Fruit fly (Drosophila melanogaster) whole organism, embryonic: ENCODE results near the gene Gr98c.
A peak's percentile ranks its signal among the peaks of the same experiment; 100 is the strongest.

Experiments
- ATbp ChIP-seq: fragments of 200-800 bp; sonication (Bioruptor generic); optimal IDR thresholded peaks from 2 replicates; lab custom pipeline; 2017; ENCODE audit warnings: missing biosample characterization, mild to moderate bottlenecking, missing genetic modification characterization, missing genetic modification reagents
- Antp ChIP-seq: fragments of 200-800 bp; sonication (Bioruptor generic); optimal IDR thresholded peaks from 3 replicates; lab custom pipeline; 2016; ENCODE audit warnings: missing biosample characterization, missing genetic modification characterization
- Atf-2 ChIP-seq: fragments of 200-800 bp; sonication (Bioruptor generic); optimal IDR thresholded peaks from 2 replicates; lab custom pipeline; 2016; ENCODE audit warnings: missing biosample characterization, missing genetic modification characterization
- Atf3 ChIP-seq: fragments of 200-800 bp; sonication (Bioruptor generic); optimal IDR thresholded peaks from 3 replicates; lab custom pipeline; 2016; ENCODE audit warnings: missing biosample characterization, missing genetic modification characterization
- CG14441 ChIP-seq: fragments of 200-800 bp; sonication (Bioruptor generic); IDR thresholded peaks from 2 replicates; pipeline ENCODE4 v1.3.6; 2022; ENCODE audit warnings: missing biosample characterization, missing genetic modification characterization
- CG14667 ChIP-seq: fragments of 200-800 bp; sonication (Bioruptor generic); IDR thresholded peaks from 2 replicates; pipeline ENCODE4 v1.3.6; 2022; ENCODE audit warnings: missing biosample characterization, missing genetic modification characterization
- CG14710 ChIP-seq: fragments of 200-800 bp; sonication (Bioruptor generic); optimal IDR thresholded peaks from 3 replicates; lab custom pipeline; 2019; ENCODE audit warnings: missing biosample characterization, mild to moderate bottlenecking, missing genetic modification characterization, moderate library complexity
- CG16815 ChIP-seq: fragments of 200-800 bp; sonication (Bioruptor generic); optimal IDR thresholded peaks from 3 replicates; lab custom pipeline; 2017; ENCODE audit warnings: missing biosample characterization, mild to moderate bottlenecking, missing genetic modification characterization
- CG17612 ChIP-seq: fragments of 200-800 bp; sonication (Bioruptor generic); IDR thresholded peaks from 2 replicates; pipeline ENCODE4 v1.3.6; 2022; ENCODE audit warnings: missing biosample characterization, missing genetic modification characterization
- CG2116 ChIP-seq: fragments of 200-800 bp; sonication (Bioruptor generic); optimal IDR thresholded peaks from 3 replicates; lab custom pipeline; 2018; ENCODE audit warnings: missing biosample characterization, mild to moderate bottlenecking, missing genetic modification characterization
- CG2129 ChIP-seq: fragments of 200-800 bp; sonication (Bioruptor generic); IDR thresholded peaks from 2 replicates; pipeline ENCODE4 v1.3.6; 2022; ENCODE audit warnings: missing biosample characterization, missing genetic modification characterization; ENCODE audit not compliant: partially characterized antibody
- CG31224 ChIP-seq: fragments of 200-800 bp; sonication (Bioruptor generic); IDR thresholded peaks from 2 replicates; pipeline ENCODE4 v1.3.6; 2022; ENCODE audit warnings: missing biosample characterization, missing genetic modification characterization
- CG33213 ChIP-seq: fragments of 200-800 bp; sonication (Bioruptor generic); optimal IDR thresholded peaks from 3 replicates; lab custom pipeline; 2016; ENCODE audit warnings: missing biosample characterization, missing genetic modification characterization
- CG34422 ChIP-seq: fragments of 200-800 bp; sonication (Bioruptor generic); IDR thresholded peaks from 3 replicates; pipeline ENCODE4 v1.3.6; 2022; ENCODE audit warnings: missing biosample characterization, missing genetic modification characterization
- CG3726 ChIP-seq: fragments of 200-800 bp; sonication (Bioruptor generic); IDR thresholded peaks from 3 replicates; pipeline ENCODE4, ENCODE4 v1.3.6; 2022; ENCODE audit warnings: missing biosample characterization, missing genetic modification characterization
- CG42726 ChIP-seq: fragments of 200-800 bp; sonication (Bioruptor generic); IDR thresholded peaks from 2 replicates; pipeline ENCODE4 v1.3.6; 2022; ENCODE audit warnings: missing biosample characterization, missing genetic modification characterization; ENCODE audit not compliant: partially characterized antibody
- CG4328 ChIP-seq: fragments of 200-800 bp; sonication (Bioruptor generic); optimal IDR thresholded peaks from 3 replicates; lab custom pipeline; 2017; ENCODE audit warnings: missing biosample characterization, missing genetic modification reagents, missing genetic modification characterization
- CG4360 ChIP-seq: fragments of 200-800 bp; sonication (Bioruptor generic); IDR thresholded peaks from 2 replicates; pipeline ENCODE4 v1.3.6; 2022; ENCODE audit warnings: missing biosample characterization, missing genetic modification characterization
- CG43689 ChIP-seq: fragments of 200-800 bp; sonication (Bioruptor generic); IDR thresholded peaks from 2 replicates; pipeline ENCODE4 v1.3.6; 2022; ENCODE audit warnings: missing biosample characterization, missing genetic modification characterization
- CG4730 ChIP-seq: fragments of 200-800 bp; sonication (Bioruptor generic); IDR thresholded peaks from 2 replicates; pipeline ENCODE4 v1.3.6; 2022; ENCODE audit warnings: missing biosample characterization, missing genetic modification characterization
- CG6654 ChIP-seq: fragments of 200-800 bp; sonication (Bioruptor generic); optimal IDR thresholded peaks from 2 replicates; lab custom pipeline; 2017; ENCODE audit warnings: missing biosample characterization, mild to moderate bottlenecking, missing genetic modification characterization
- CG7987 ChIP-seq: fragments of 200-800 bp; sonication (Bioruptor generic); optimal IDR thresholded peaks from 2 replicates; lab custom pipeline; 2018; ENCODE audit warnings: missing biosample characterization, mild to moderate bottlenecking, missing genetic modification characterization, moderate library complexity
- Camta ChIP-seq: fragments of 200-800 bp; sonication (Bioruptor generic); optimal IDR thresholded peaks from 2 replicates; lab custom pipeline; 2016; ENCODE audit warnings: missing biosample characterization, missing genetic modification characterization
- Dbx ChIP-seq: fragments of 200-800 bp; sonication (Bioruptor generic); IDR thresholded peaks from 3 replicates; pipeline ENCODE4 v1.3.6; 2022; ENCODE audit warnings: missing biosample characterization, missing genetic modification characterization
- Nf-YC ChIP-seq: fragments of 200-800 bp; optimal IDR thresholded peaks from 3 replicates; lab custom pipeline; 2019; ENCODE audit warnings: missing biosample characterization, mild to moderate bottlenecking, missing genetic modification characterization, moderate library complexity
- Side ChIP-seq: fragments of 200-800 bp; sonication (Bioruptor generic); optimal IDR thresholded peaks from 2 replicates; lab custom pipeline; 2016; ENCODE audit warnings: missing biosample characterization, missing genetic modification characterization
- abd-A ChIP-seq: fragments of 200-800 bp; sonication (Bioruptor generic); optimal IDR thresholded peaks from 3 replicates; lab custom pipeline; 2019; ENCODE audit warnings: missing biosample characterization, mild to moderate bottlenecking, missing genetic modification characterization, moderate library complexity
- ac ChIP-seq: fragments of 200-800 bp; sonication (Bioruptor generic); optimal IDR thresholded peaks from 3 replicates; lab custom pipeline; 2017; ENCODE audit warnings: missing biosample characterization, mild to moderate bottlenecking, missing genetic modification characterization
- ap ChIP-seq: fragments of 200-800 bp; sonication (Bioruptor generic); IDR thresholded peaks from 2 replicates; pipeline ENCODE4 v1.3.6; 2022; ENCODE audit warnings: missing biosample characterization, missing genetic modification characterization
- ash1 ChIP-seq: fragments of 200-800 bp; sonication (Bioruptor generic); optimal IDR thresholded peaks from 2 replicates; lab custom pipeline; 2018; ENCODE audit warnings: missing biosample characterization, mild to moderate bottlenecking, missing genetic modification characterization
- cato ChIP-seq: fragments of 200-800 bp; sonication (Bioruptor generic); optimal IDR thresholded peaks from 2 replicates; lab custom pipeline; 2016; ENCODE audit warnings: missing biosample characterization, missing genetic modification characterization, borderline replicate concordance
- chinmo ChIP-seq: fragments of 200-800 bp; sonication (Bioruptor generic); IDR thresholded peaks from 4 replicates; pipeline ENCODE4 v1.3.6; 2022; ENCODE audit warnings: missing biosample characterization, missing genetic modification characterization; ENCODE audit not compliant: partially characterized antibody
- dati ChIP-seq: fragments of 200-800 bp; sonication (Bioruptor generic); IDR thresholded peaks from 2 replicates; pipeline ENCODE4 v1.3.6; 2022; ENCODE audit warnings: missing biosample characterization, missing genetic modification characterization
- ems ChIP-seq: fragments of 200-800 bp; sonication (Bioruptor generic); optimal IDR thresholded peaks from 3 replicates; lab custom pipeline; 2016; ENCODE audit warnings: missing biosample characterization, missing genetic modification characterization
- esg ChIP-seq: fragments of 200-800 bp; sonication (Bioruptor generic); conservative IDR thresholded peaks from 2 replicates; pipeline ENCODE4 v1.3.6; 2022; ENCODE audit warnings: missing biosample characterization, missing genetic modification characterization
- gsb ChIP-seq: fragments of 200-800 bp; sonication (Bioruptor generic); IDR thresholded peaks from 2 replicates; pipeline ENCODE4 v1.3.6; 2022; ENCODE audit warnings: missing biosample characterization, missing genetic modification characterization
- gt ChIP-seq: fragments of 200-800 bp; sonication (Bioruptor generic); IDR thresholded peaks from 2 replicates; pipeline ENCODE4 v1.3.6; 2022; ENCODE audit warnings: missing biosample characterization, missing genetic modification characterization
- h ChIP-seq: fragments of >200 bp; optimal IDR thresholded peaks from 2 replicates; lab custom pipeline; 2017
- ken ChIP-seq: fragments of 200-800 bp; sonication (Bioruptor generic); IDR thresholded peaks from 3 replicates; pipeline ENCODE4 v1.3.6; 2022; ENCODE audit warnings: missing biosample characterization, missing genetic modification characterization
- mam ChIP-seq: fragments of 200-800 bp; sonication (Bioruptor generic); optimal IDR thresholded peaks from 3 replicates; lab custom pipeline; 2016; ENCODE audit warnings: missing biosample characterization, missing genetic modification characterization
- onecut ChIP-seq: fragments of 200-800 bp; sonication (Bioruptor generic); IDR thresholded peaks from 2 replicates; pipeline ENCODE4 v1.3.6; 2022; ENCODE audit warnings: missing biosample characterization, missing genetic modification characterization
- p53 ChIP-seq: fragments of 200-800 bp; sonication (Bioruptor generic); optimal IDR thresholded peaks from 2 replicates; lab custom pipeline; 2016; ENCODE audit warnings: missing biosample characterization, missing genetic modification characterization
- pfk ChIP-seq: fragments of 200-800 bp; sonication (Bioruptor generic); optimal IDR thresholded peaks from 2 replicates; lab custom pipeline; 2018; ENCODE audit warnings: missing biosample characterization, mild to moderate bottlenecking, missing genetic modification characterization, moderate library complexity
- pnt ChIP-seq: fragments of 200-800 bp; sonication (Bioruptor generic); optimal IDR thresholded peaks from 3 replicates; lab custom pipeline; 2016; ENCODE audit warnings: missing biosample characterization, missing genetic modification characterization
- scrt ChIP-seq: fragments of 200-800 bp; sonication (Bioruptor generic); optimal IDR thresholded peaks from 2 replicates; lab custom pipeline; 2018; ENCODE audit warnings: missing biosample characterization, mild to moderate bottlenecking, missing genetic modification characterization, moderate library complexity
- slou ChIP-seq: fragments of 200-800 bp; sonication (Bioruptor generic); optimal IDR thresholded peaks from 3 replicates; lab custom pipeline; 2016; ENCODE audit warnings: missing biosample characterization, missing genetic modification characterization
- tgo ChIP-seq: fragments of 200-800 bp; sonication (Bioruptor generic); IDR thresholded peaks from 3 replicates; pipeline ENCODE4 v1.3.6; 2022; ENCODE audit warnings: missing biosample characterization, missing genetic modification characterization
- tna ChIP-seq: fragments of 200-800 bp; sonication (Bioruptor generic); IDR thresholded peaks from 2 replicates; pipeline ENCODE4 v1.3.6; 2022; ENCODE audit warnings: missing biosample characterization, missing genetic modification characterization; ENCODE audit not compliant: partially characterized antibody
- tx ChIP-seq: fragments of 200-800 bp; sonication (Bioruptor generic); optimal IDR thresholded peaks from 2 replicates; lab custom pipeline; 2016; ENCODE audit warnings: missing biosample characterization, missing genetic modification characterization
- unc-4 ChIP-seq: fragments of 200-800 bp; sonication (Bioruptor generic); IDR thresholded peaks from 2 replicates; pipeline ENCODE4 v1.3.6; 2022; ENCODE audit warnings: missing biosample characterization, missing genetic modification characterization; ENCODE audit not compliant: partially characterized antibody
- vfl ChIP-seq: fragments of 200-800 bp; sonication (Bioruptor generic); optimal IDR thresholded peaks from 2 replicates; lab custom pipeline; 2016; ENCODE audit warnings: missing biosample characterization, missing genetic modification characterization
- z ChIP-seq: fragments of 200-800 bp; sonication (Bioruptor generic); IDR thresholded peaks from 3 replicates; pipeline ENCODE4 v1.3.6; 2022; ENCODE audit warnings: missing biosample characterization, missing genetic modification characterization

The Gr98c gene

dm6 chr3R:27554964-27555363 lies 10.7 kb downstream of the Gr98c start (continued):
- TF ChIP-seq ken (GFP tag; lab: Robert Waterston, UW) (peak; percentile 69; the same call in 2 of the 3 replicates), CG14667 (GFP tag; lab: Robert Waterston, UW) (peak; percentile 73), Atf3 (GFP tag; lab: Kevin White, UChicago) (peak; percentile 63), Side (GFP tag; lab: Kevin White, UChicago) (peak; percentile 69), p53 (no peak), mam (GFP tag; lab: Kevin White, UChicago) (peak; percentile 53), z (GFP tag; lab: Robert Waterston, UW) (0 out of 3 replicates have a peak, but pooled peaks have one; percentile 18), slou (GFP tag; lab: Kevin White, UChicago) (peak; percentile 11), dati (GFP tag; lab: Robert Waterston, UW) (peak; percentile 57; the same call in 1 of the 2 replicates), Dbx (GFP tag; lab: Robert Waterston, UW) (peak; percentile 60; the same call in 2 of the 3 replicates), CG4328 (GFP tag; lab: Kevin White, UChicago) (peak; percentile 31), CG43689 (GFP tag; lab: Robert Waterston, UW) (peak; percentile 75), esg (GFP tag; lab: Robert Waterston, UW) (peak; percentile 74), CG33213 (GFP tag; lab: Kevin White, UChicago) (peak; percentile 60), ems (GFP tag; lab: Kevin White, UChicago) (no peak), CG31224 (GFP tag; lab: Robert Waterston, UW) (peak; percentile 66), CG2129 (no peak), ATbp (peak; percentile 83), unc-4 (GFP tag; lab: Robert Waterston, UW) (no peak), ash1 (GFP tag; lab: Kevin White, UChicago) (no peak), ac (GFP tag; lab: Kevin White, UChicago) (peak; percentile 53), CG14710 (tag; lab: Kevin White, UChicago) (peak; percentile 81), vfl (GFP tag; lab: Kevin White, UChicago) (no peak), CG16815 (GFP tag; lab: Kevin White, UChicago) (peak; percentile 69), onecut (GFP tag; lab: Robert Waterston, UW) (peak; percentile 77), abd-A (tag; lab: Kevin White, UChicago) (no peak), pfk (GFP tag; lab: Kevin White, UChicago) (no peak), tgo (GFP tag; lab: Robert Waterston, UW) (peak; percentile 78), CG4730 (GFP tag; lab: Robert Waterston, UW) (peak; percentile 64), CG7987 (peak; percentile 32), gsb (GFP tag; lab: Robert Waterston, UW) (peak; percentile 67; the same call in 1 of the 2 replicates), CG42726 (GFP tag; lab: Robert Waterston, UW) (no peak), scrt (no peak), CG17612 (peak; percentile 51; the same call in 1 of the 2 replicates), CG34422 (GFP tag; lab: Robert Waterston, UW) (peak; percentile 83), Atf-2 (GFP tag; lab: Kevin White, UChicago) (peak; percentile 50), chinmo (GFP tag; lab: Robert Waterston, UW) (0 out of 4 replicates have a peak, but pooled peaks have one; percentile 59), CG2116 (GFP tag; lab: Kevin White, UChicago) (peak; percentile 19), CG14441 (GFP tag; lab: Robert Waterston, UW) (peak; percentile 76), CG6654 (GFP tag; lab: Kevin White, UChicago) (peak; percentile 62), tna (GFP tag; lab: Robert Waterston, UW) (no peak), cato (GFP tag; lab: Kevin White, UChicago) (peak; percentile 56), tx (GFP tag; lab: Kevin White, UChicago) (peak; percentile 64), Antp (GFP tag; lab: Kevin White, UChicago) (peak; percentile 70), Nf-YC (tag; lab: Kevin White, UChicago) (no peak), pnt (peak; percentile 81), ap (GFP tag; lab: Robert Waterston, UW) (peak; percentile 79), CG4360 (GFP tag; lab: Robert Waterston, UW) (peak; percentile 34; the same call in 1 of the 2 replicates), Camta (GFP tag; lab: Kevin White, UChicago) (peak; percentile 77), h (no peak), CG3726 (GFP tag; lab: Robert Waterston, UW) (peak; percentile 77; the same call in 2 of the 3 replicates), gt (GFP tag; lab: Robert Waterston, UW) (no peak)
